Worm (Caenorhabditis elegans) whole organism, late embryonic: ENCODE measurements around the gene F59B2.13.

Experiments
- Y22D7AL.16 ChIP-seq: sonication (generic microtip); optimal IDR thresholded peaks from 2 replicates; lab custom pipeline; 2016; ENCODE audit warnings: missing genetic modification characterization, missing compliant biosample characterization
- ahr-1 ChIP-seq: sonication (generic microtip); optimal IDR thresholded peaks from 2 replicates; lab custom pipeline; 2016; ENCODE audit warnings: missing genetic modification characterization, missing compliant biosample characterization
- ama-1 ChIP-seq: fragments of 150-350 bp; optimal IDR thresholded peaks from 2 replicates; lab custom pipeline; 2014
- ceh-14 ChIP-seq: sonication (generic microtip); optimal IDR thresholded peaks from 2 replicates; lab custom pipeline; 2016; ENCODE audit warnings: missing genotype, missing genetic modification characterization, missing compliant biosample characterization
- ceh-18 ChIP-seq: sonication (generic microtip); optimal IDR thresholded peaks from 2 replicates; lab custom pipeline; 2016; ENCODE audit warnings: missing genetic modification characterization, missing compliant biosample characterization
- ceh-19 ChIP-seq: fragments of 200-800 bp; sonication (Bioruptor generic); optimal IDR thresholded peaks from 2 replicates; lab custom pipeline; 2018; ENCODE audit warnings: mild to moderate bottlenecking, missing genetic modification characterization, missing compliant biosample characterization
- ceh-24 ChIP-seq: sonication (generic microtip); optimal IDR thresholded peaks from 2 replicates; lab custom pipeline; 2016; ENCODE audit warnings: mild to moderate bottlenecking, missing genetic modification characterization, missing compliant biosample characterization
- ceh-30 ChIP-seq: fragments of 150-350 bp; optimal IDR thresholded peaks from 2 replicates; lab custom pipeline; 2014; ENCODE audit warnings: missing biosample characterization, missing genetic modification characterization
- ceh-34 ChIP-seq: sonication (generic microtip); optimal IDR thresholded peaks from 2 replicates; lab custom pipeline; 2016; ENCODE audit warnings: mild to moderate bottlenecking, missing genetic modification characterization, missing compliant biosample characterization
- ceh-45 ChIP-seq: fragments of 200-800 bp; sonication (Bioruptor generic); IDR thresholded peaks from 2 replicates; pipeline ENCODE4 v1.3.6; 2022; ENCODE audit warnings: missing genetic modification reagents, missing genetic modification characterization, missing compliant biosample characterization
- ceh-48 ChIP-seq: sonication (generic microtip); optimal IDR thresholded peaks from 2 replicates; lab custom pipeline; 2016; ENCODE audit warnings: missing genetic modification characterization, inconsistent platforms, missing compliant biosample characterization
- ceh-6 ChIP-seq: fragments of 200-800 bp; sonication (Bioruptor generic); optimal IDR thresholded peaks from 2 replicates; lab custom pipeline; 2018; ENCODE audit warnings: mild to moderate bottlenecking, missing genetic modification characterization, missing compliant biosample characterization
- ceh-9 ChIP-seq: sonication (generic microtip); optimal IDR thresholded peaks from 2 replicates; lab custom pipeline; 2016; ENCODE audit warnings: mild to moderate bottlenecking, missing genetic modification characterization, inconsistent platforms, missing compliant biosample characterization
- dmd-4 ChIP-seq: sonication (generic microtip); optimal IDR thresholded peaks from 2 replicates; lab custom pipeline; 2016; ENCODE audit warnings: borderline replicate concordance, missing genetic modification characterization, missing compliant biosample characterization
- dve-1 ChIP-seq: sonication (generic microtip); optimal IDR thresholded peaks from 2 replicates; lab custom pipeline; 2017; ENCODE audit warnings: antibody characterized with exemption, mild to moderate bottlenecking, missing genetic modification characterization, missing compliant biosample characterization
- ets-4 ChIP-seq: sonication (generic microtip); optimal IDR thresholded peaks from 2 replicates; lab custom pipeline; 2016; ENCODE audit warnings: missing genetic modification characterization, missing compliant biosample characterization
- eyg-1 ChIP-seq: sonication (generic microtip); optimal IDR thresholded peaks from 2 replicates; lab custom pipeline; 2016; ENCODE audit warnings: missing genotype, missing genetic modification characterization, missing compliant biosample characterization
- fkh-10 ChIP-seq: fragments of 150-350 bp; optimal IDR thresholded peaks from 2 replicates; lab custom pipeline; 2014; ENCODE audit warnings: missing biosample characterization, missing genetic modification reagents, missing genetic modification characterization
- gmeb-2 ChIP-seq: sonication (generic microtip); optimal IDR thresholded peaks from 2 replicates; lab custom pipeline; 2016; ENCODE audit warnings: missing genetic modification characterization, inconsistent platforms, missing compliant biosample characterization
- hlh-13 ChIP-seq: fragments of 200-800 bp; sonication (Bioruptor generic); optimal IDR thresholded peaks from 2 replicates; lab custom pipeline; 2018; ENCODE audit warnings: mild to moderate bottlenecking, missing genetic modification characterization, missing compliant biosample characterization
- hlh-15 ChIP-seq: sonication (generic microtip); optimal IDR thresholded peaks from 2 replicates; lab custom pipeline; 2016; ENCODE audit warnings: missing genetic modification characterization, missing compliant biosample characterization
- hlh-30 ChIP-seq: sonication (generic microtip); optimal IDR thresholded peaks from 2 replicates; lab custom pipeline; 2017; ENCODE audit warnings: antibody characterized with exemption, missing genetic modification characterization, missing compliant biosample characterization; ENCODE audit not compliant: insufficient read depth
- hlh-6 ChIP-seq: sonication (generic microtip); optimal IDR thresholded peaks from 2 replicates; lab custom pipeline; 2016; ENCODE audit warnings: missing genotype, missing genetic modification characterization, missing compliant biosample characterization
- lim-6 ChIP-seq: sonication (generic microtip); optimal IDR thresholded peaks from 2 replicates; lab custom pipeline; 2016; ENCODE audit warnings: missing genetic modification characterization, missing compliant biosample characterization
- lin-11 ChIP-seq: fragments of 200-800 bp; sonication (Bioruptor generic); optimal IDR thresholded peaks from 2 replicates; lab custom pipeline; 2018; ENCODE audit warnings: mild to moderate bottlenecking, missing genetic modification characterization, missing compliant biosample characterization
- nfya-1 ChIP-seq: sonication (generic microtip); optimal IDR thresholded peaks from 2 replicates; lab custom pipeline; 2017; ENCODE audit warnings: missing genetic modification characterization, mild to moderate bottlenecking, missing compliant biosample characterization, antibody characterized with exemption, moderate library complexity
- nhr-232 ChIP-seq: sonication (generic microtip); optimal IDR thresholded peaks from 2 replicates; lab custom pipeline; 2016; ENCODE audit warnings: missing genetic modification characterization, missing compliant biosample characterization
- npax-4 ChIP-seq: sonication (generic microtip); optimal IDR thresholded peaks from 2 replicates; lab custom pipeline; 2016; ENCODE audit warnings: missing genetic modification characterization, missing compliant biosample characterization
- pag-3 ChIP-seq: sonication (generic microtip); optimal IDR thresholded peaks from 2 replicates; lab custom pipeline; 2016; ENCODE audit warnings: missing compliant biosample characterization, missing genetic modification characterization, borderline replicate concordance
- pax-1 ChIP-seq: fragments of 150-350 bp; optimal IDR thresholded peaks from 2 replicates; lab custom pipeline; 2014; ENCODE audit warnings: missing biosample characterization, missing genetic modification characterization
- pha-2 ChIP-seq: sonication (generic microtip); optimal IDR thresholded peaks from 2 replicates; lab custom pipeline; 2017; ENCODE audit warnings: mild to moderate bottlenecking, missing genetic modification characterization, missing compliant biosample characterization
- pqm-1 ChIP-seq: sonication (generic microtip); optimal IDR thresholded peaks from 2 replicates; lab custom pipeline; 2016; ENCODE audit warnings: missing genetic modification characterization, missing compliant biosample characterization
- pros-1 ChIP-seq: fragments of 150-350 bp; optimal IDR thresholded peaks from 2 replicates; lab custom pipeline; 2014; ENCODE audit warnings: missing biosample characterization, missing genetic modification reagents, missing genetic modification characterization
- rnt-1 ChIP-seq: sonication (generic microtip); optimal IDR thresholded peaks from 2 replicates; lab custom pipeline; 2016; ENCODE audit warnings: missing genetic modification characterization, missing compliant biosample characterization
- sdc-2 ChIP-seq: sonication (generic microtip); optimal IDR thresholded peaks from 2 replicates; lab custom pipeline; 2016; ENCODE audit warnings: missing genotype, missing genetic modification characterization, missing compliant biosample characterization
- sox-2 ChIP-seq: fragments of 200-800 bp; sonication (Bioruptor generic); IDR thresholded peaks from 2 replicates; pipeline ENCODE4 v1.3.6; 2022; ENCODE audit warnings: missing genetic modification reagents, missing genetic modification characterization, missing compliant biosample characterization
- tbx-2 ChIP-seq: sonication (generic microtip); optimal IDR thresholded peaks from 2 replicates; lab custom pipeline; 2016; ENCODE audit warnings: missing genetic modification characterization, missing compliant biosample characterization
- unc-3 ChIP-seq, 2 experiments: fragments of 200-800 bp in 1 of 2; sonication (Bioruptor generic) in 1 of 2; sonication (generic microtip) in 1 of 2; conservative IDR thresholded peaks in 1 of 2; optimal IDR thresholded peaks in 1 of 2; 2 replicates each; pipeline versions ENCODE4 v1.3.6 to Lab custom; 2016 to 2022; ENCODE audit warnings: missing compliant biosample characterization in 2 of 2, missing genetic modification characterization in 2 of 2, missing genetic modification reagents in 1 of 2
- unc-42 ChIP-seq: sonication (generic microtip); optimal IDR thresholded peaks from 2 replicates; lab custom pipeline; 2016; ENCODE audit warnings: missing genotype, missing genetic modification characterization, missing compliant biosample characterization
- zip-5 ChIP-seq: sonication (generic microtip); optimal IDR thresholded peaks from 2 replicates; lab custom pipeline; 2016; ENCODE audit warnings: missing genetic modification characterization, missing compliant biosample characterization
- ztf-16 ChIP-seq: sonication (generic microtip); optimal IDR thresholded peaks from 2 replicates; lab custom pipeline; 2017; ENCODE audit warnings: missing genetic modification characterization, missing compliant biosample characterization

The F59B2.13 gene

DNA sequence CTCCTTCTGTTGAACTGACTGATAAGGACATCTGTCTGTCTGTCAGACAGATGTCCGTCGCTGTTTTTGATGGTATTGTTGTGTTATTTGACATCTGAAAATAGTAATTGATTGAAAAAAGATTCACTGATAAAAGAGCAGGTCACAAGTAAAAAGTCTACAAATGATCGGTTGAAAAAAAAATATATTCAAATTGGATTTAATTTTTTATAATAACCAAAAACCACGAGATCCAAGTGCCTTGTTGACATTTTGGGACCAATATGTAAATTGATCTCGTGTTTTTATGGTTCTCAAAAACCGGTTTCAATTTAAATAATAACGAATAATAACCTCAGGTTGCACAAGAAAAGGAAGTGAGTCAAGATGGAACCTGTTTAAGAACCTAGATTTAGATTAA is at the start of gene F59B2.13:
F59B2.13 (minus strand) TSS at position 101 of the 400 bp plus-strand sequence.
- TF ChIP-seq unc-42 (tag; lab: Kevin White, UChicago) (no peak), ets-4 (tag; lab: Kevin White, UChicago) (no peak), pha-2 (tag; lab: Kevin White, UChicago) (no peak), zip-5 (tag; lab: Kevin White, UChicago) (no peak), pqm-1 (tag; lab: Kevin White, UChicago) (no peak), ceh-24 (tag; lab: Kevin White, UChicago) (no peak), eyg-1 (tag; lab: Kevin White, UChicago) (no peak), Y22D7AL.16 (tag; lab: Kevin White, UChicago) (no peak), nhr-232 (tag; lab: Kevin White, UChicago) (no peak), fkh-10 (no peak), ceh-30 (no peak), pros-1 (tag; lab: Kevin White, UChicago) (no peak), ceh-34 (tag; lab: Kevin White, UChicago) (no peak), tbx-2 (tag; lab: Kevin White, UChicago) (no peak), rnt-1 (tag; lab: Kevin White, UChicago) (no peak), npax-4 (tag; lab: Kevin White, UChicago) (no peak)

DNA sequence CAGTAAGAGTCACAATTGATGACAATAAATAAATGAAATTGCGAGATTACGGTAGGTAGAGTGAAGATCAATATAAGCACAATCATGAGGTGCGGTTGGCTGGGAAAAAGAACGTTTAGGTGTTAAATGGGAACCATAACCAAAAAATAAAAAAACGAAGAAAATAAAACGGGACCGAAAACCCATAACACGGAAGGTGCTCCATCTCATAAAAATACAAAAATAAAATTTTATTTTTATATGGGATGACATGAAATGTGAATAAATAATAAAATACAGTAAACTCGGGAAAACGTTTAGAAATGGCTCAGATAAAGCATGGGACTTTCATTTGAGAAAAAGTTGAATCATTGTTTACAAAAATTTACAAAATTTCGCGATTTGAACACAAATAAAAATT is 48.7 kb upstream of the F59B2.13 start, which contains the start of gene F02A9.7:
F02A9.7 (minus strand) TSS at position 101 of the 400 bp plus-strand sequence.
- TF ChIP-seq tbx-2 (tag; lab: Kevin White, UChicago): no peak
- no peak for TF ChIP-seq nhr-232 (tag; lab: Kevin White, UChicago)
- TF ChIP-seq dve-1 (tag; lab: Kevin White, UChicago): no peak
- TF ChIP-seq ztf-16: no peak
- TF ChIP-seq sdc-2 (tag; lab: Kevin White, UChicago): no peak
- TF ChIP-seq ceh-14 (tag; lab: Kevin White, UChicago): no peak
- no peak for TF ChIP-seq lim-6
- TF ChIP-seq ceh-24 (tag; lab: Kevin White, UChicago): no peak

DNA sequence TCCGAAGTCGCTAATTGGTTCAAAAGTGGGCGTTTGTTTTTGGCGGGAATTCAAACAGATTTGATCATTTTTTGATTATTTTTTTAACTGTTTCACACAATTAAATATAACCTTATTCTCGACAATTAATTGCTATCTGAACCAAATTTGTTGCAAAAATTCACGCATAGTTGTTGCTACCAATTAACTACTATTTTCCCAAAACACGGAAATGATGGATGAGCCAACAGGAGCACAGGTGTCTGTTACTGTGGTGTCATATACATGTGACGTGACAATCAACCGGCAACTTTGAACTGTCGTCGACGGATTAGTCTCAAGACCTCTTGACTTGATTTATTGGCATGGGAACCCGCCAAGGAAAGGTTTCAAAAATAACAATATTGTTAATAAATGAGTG is 45.9 kb upstream of the F59B2.13 start:
- TF ChIP-seq lin-11 (tag; lab: Kevin White, UChicago): no peak
- no peak for TF ChIP-seq sox-2 (GFP tag; lab: Robert Waterston, UW)
- TF ChIP-seq ceh-45: no peak
- no peak for TF ChIP-seq rnt-1 (tag; lab: Kevin White, UChicago)
- TF ChIP-seq unc-42 (tag; lab: Kevin White, UChicago): no peak
- TF ChIP-seq fkh-10: no peak
- no peak for TF ChIP-seq dmd-4 (tag; lab: Kevin White, UChicago)
- no peak for TF ChIP-seq ceh-14 (tag; lab: Kevin White, UChicago)
- TF ChIP-seq hlh-15 (tag; lab: Kevin White, UChicago): no peak
- no peak for TF ChIP-seq ahr-1 (tag; lab: Kevin White, UChicago)
- no peak for TF ChIP-seq ceh-18 (tag; lab: Kevin White, UChicago)

DNA sequence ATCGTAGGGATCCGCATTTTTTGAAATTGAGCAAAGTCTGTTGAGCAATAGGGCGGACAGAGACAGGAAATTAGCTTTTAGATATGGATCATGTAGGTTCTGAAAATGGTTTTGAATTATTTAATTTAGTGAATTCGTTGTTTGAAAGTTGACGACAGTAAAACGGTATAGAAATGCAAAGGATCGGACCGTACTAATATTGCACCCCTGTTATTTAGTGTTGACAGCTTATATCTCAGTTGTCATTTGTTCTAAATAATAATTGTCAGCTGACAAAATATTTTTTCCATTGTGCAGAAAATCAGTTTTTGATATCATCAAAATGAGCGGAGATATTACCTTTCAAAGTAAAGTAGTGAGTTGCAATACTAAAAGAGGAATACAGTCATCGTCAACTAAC is 44.5 kb upstream of the F59B2.13 start, which contains the start of gene lin-12:
lin-12 (minus strand) TSS at position 101 of the 400 bp plus-strand sequence.
- TF ChIP-seq pax-1 (tag; lab: Kevin White, UChicago) (no peak), tbx-2 (tag; lab: Kevin White, UChicago) (no peak), hlh-15 (tag; lab: Kevin White, UChicago) (no peak), ceh-14 (tag; lab: Kevin White, UChicago) (no peak), lim-6 (no peak), ama-1 (lab: Kevin White, UChicago) (no peak), ceh-19 (no peak), hlh-6 (tag; lab: Kevin White, UChicago) (no peak), rnt-1 (tag; lab: Kevin White, UChicago) (no peak), unc-3 (GFP tag; conservative IDR thresholded peaks at IDR 0.05; lab: Robert Waterston, UW) (no peak), unc-3 (tag; optimal IDR thresholded peaks at IDR 0.05; lab: Kevin White, UChicago) (no peak), nfya-1 (tag; lab: Kevin White, UChicago) (no peak), ceh-24 (tag; lab: Kevin White, UChicago) (no peak), gmeb-2 (tag; lab: Kevin White, UChicago) (no peak), hlh-30 (no peak), nhr-232 (tag; lab: Kevin White, UChicago) (no peak), ceh-9 (no peak), hlh-13 (GFP tag; lab: Kevin White, UChicago) (no peak), ceh-6 (GFP tag; lab: Kevin White, UChicago) (no peak), pag-3 (tag; lab: Kevin White, UChicago) (no peak), ceh-48 (tag; lab: Kevin White, UChicago) (no peak)
